Fruit fly (Drosophila melanogaster) whole organism, pupa: ENCODE results near the gene Rnb.

Experiments used
- CG32121 ChIP-seq: fragments of 200-800 bp; sonication (Bioruptor generic); IDR thresholded peaks from 2 replicates; pipeline ENCODE4 v1.3.6; 2022; ENCODE audit warnings: missing biosample characterization, missing genetic modification characterization
- Snoo ChIP-seq: fragments of 200-800 bp; sonication (Bioruptor generic); optimal IDR thresholded peaks from 3 replicates; lab custom pipeline; 2017; ENCODE audit warnings: missing biosample characterization, mild to moderate bottlenecking, missing genetic modification characterization, inconsistent platforms

- TF ChIP-seq Snoo (tag; lab: Kevin White, UChicago) (peak; percentile 71), CG32121 (GFP tag; lab: Robert Waterston, UW) (no peak)
Measured at dm6 chr3R:29762297-29762696, 36.9 kb downstream of the Rnb start.
